Fruit fly (Drosophila melanogaster) whole organism, prepupa: ENCODE results near the gene Ask1.
A peak's percentile ranks its signal among the peaks of the same experiment; 100 is the strongest.

Experiments
- CG10631 ChIP-seq: fragments of 200-800 bp; sonication (Bioruptor generic); optimal IDR thresholded peaks from 2 replicates; lab custom pipeline; 2016; ENCODE audit warnings: missing biosample characterization, missing genetic modification characterization
- CG11762 ChIP-seq: fragments of 200-800 bp; sonication (Bioruptor generic); optimal IDR thresholded peaks from 3 replicates; lab custom pipeline; 2016; ENCODE audit warnings: missing biosample characterization, missing genetic modification characterization; ENCODE audit not compliant: insufficient read depth
- CG15336 ChIP-seq: fragments of 200-800 bp; sonication (Bioruptor generic); IDR thresholded peaks from 2 replicates; pipeline ENCODE4 v1.3.6; 2022; ENCODE audit warnings: missing biosample characterization, missing genetic modification characterization
- CG31627 ChIP-seq: fragments of 200-800 bp; sonication (Bioruptor generic); optimal IDR thresholded peaks from 3 replicates; lab custom pipeline; 2016; ENCODE audit warnings: missing biosample characterization, missing genetic modification characterization
- CG32006 ChIP-seq: fragments of 200-800 bp; sonication (Bioruptor generic); optimal IDR thresholded peaks from 3 replicates; lab custom pipeline; 2017; ENCODE audit warnings: missing biosample characterization, mild to moderate bottlenecking, missing genetic modification characterization
- CG34406 ChIP-seq: fragments of 200-800 bp; sonication (Bioruptor generic); optimal IDR thresholded peaks from 3 replicates; lab custom pipeline; 2016; ENCODE audit warnings: missing biosample characterization, missing genetic modification characterization
- CG6163 ChIP-seq: fragments of 200-800 bp; sonication (Bioruptor generic); IDR thresholded peaks from 3 replicates; pipeline ENCODE4 v1.3.6; 2022; ENCODE audit warnings: missing biosample characterization, missing genetic modification characterization
- CG6276 ChIP-seq: fragments of 200-800 bp; sonication (Bioruptor generic); optimal IDR thresholded peaks from 2 replicates; lab custom pipeline; 2017; ENCODE audit warnings: missing biosample characterization, mild to moderate bottlenecking, missing genetic modification characterization
- CG6808 ChIP-seq: fragments of 200-800 bp; sonication (Bioruptor generic); optimal IDR thresholded peaks from 3 replicates; lab custom pipeline; 2017; ENCODE audit warnings: missing biosample characterization, missing genetic modification characterization, mild to moderate bottlenecking, moderate library complexity, missing genetic modification reagents
- CG6854 ChIP-seq: fragments of 200-800 bp; sonication (Bioruptor generic); optimal IDR thresholded peaks from 2 replicates; lab custom pipeline; 2017; ENCODE audit warnings: missing biosample characterization, mild to moderate bottlenecking, missing genetic modification characterization
- CG7368 ChIP-seq: fragments of 200-800 bp; sonication (Bioruptor generic); optimal IDR thresholded peaks from 3 replicates; lab custom pipeline; 2016; ENCODE audit warnings: missing biosample characterization, missing genetic modification characterization
- CG8119 ChIP-seq: fragments of 200-800 bp; sonication (Bioruptor generic); IDR thresholded peaks from 3 replicates; pipeline ENCODE4 v1.3.6; 2022; ENCODE audit warnings: missing biosample characterization, missing genetic modification characterization
- CG8319 ChIP-seq: fragments of 200-800 bp; sonication (Bioruptor generic); optimal IDR thresholded peaks from 3 replicates; lab custom pipeline; 2016; ENCODE audit warnings: missing biosample characterization, missing genetic modification characterization
- CG8632 ChIP-seq: fragments of 200-800 bp; sonication (Bioruptor generic); optimal IDR thresholded peaks from 3 replicates; lab custom pipeline; 2016; ENCODE audit warnings: missing biosample characterization, missing genetic modification characterization
- CG9139 ChIP-seq: fragments of 200-800 bp; sonication (Bioruptor generic); optimal IDR thresholded peaks from 3 replicates; lab custom pipeline; 2017; ENCODE audit warnings: missing biosample characterization, mild to moderate bottlenecking, missing genetic modification characterization
- Eip78C ChIP-seq: fragments of 200-800 bp; sonication (Bioruptor generic); peaks from one replicate; lab custom pipeline; 2016; ENCODE audit warnings: missing biosample characterization, missing genetic modification characterization
- Eip93F ChIP-seq: fragments of 200-800 bp; sonication (Bioruptor generic); optimal IDR thresholded peaks from 2 replicates; lab custom pipeline; 2016; ENCODE audit warnings: missing biosample characterization, mild to moderate bottlenecking, missing genetic modification characterization
- Ets96B ChIP-seq: fragments of 200-800 bp; optimal IDR thresholded peaks from 2 replicates; lab custom pipeline; 2019; ENCODE audit warnings: missing biosample characterization, mild to moderate bottlenecking, missing genetic modification characterization, moderate library complexity
- Gug ChIP-seq: fragments of 200-800 bp; sonication (Bioruptor generic); IDR thresholded peaks from 2 replicates; pipeline ENCODE4 v1.3.6; 2022; ENCODE audit warnings: missing biosample characterization, missing genetic modification characterization
- Hr38 ChIP-seq: sonication (Bioruptor generic); optimal IDR thresholded peaks from 2 replicates; lab custom pipeline; 2016; ENCODE audit warnings: missing biosample characterization, missing genetic modification characterization
- Hr4 ChIP-seq: fragments of 200-800 bp; sonication (Bioruptor generic); optimal IDR thresholded peaks from 3 replicates; lab custom pipeline; 2016; ENCODE audit warnings: missing biosample characterization, missing genetic modification characterization
- Lpt ChIP-seq: fragments of 200-800 bp; sonication (Bioruptor generic); optimal IDR thresholded peaks from 3 replicates; lab custom pipeline; 2016; ENCODE audit warnings: missing biosample characterization, missing genetic modification characterization
- Met ChIP-seq: fragments of 200-800 bp; sonication (Bioruptor generic); optimal IDR thresholded peaks from 3 replicates; lab custom pipeline; 2016; ENCODE audit warnings: missing biosample characterization, missing genetic modification characterization
- OdsH ChIP-seq: fragments of 200-800 bp; sonication (Bioruptor generic); optimal IDR thresholded peaks from 3 replicates; lab custom pipeline; 2016; ENCODE audit warnings: missing biosample characterization, missing genetic modification characterization
- Smox ChIP-seq: fragments of 200-800 bp; sonication (Bioruptor generic); optimal IDR thresholded peaks from 3 replicates; lab custom pipeline; 2016; ENCODE audit warnings: missing biosample characterization, missing genetic modification characterization
- Sox102F ChIP-seq: fragments of 200-800 bp; sonication (Bioruptor generic); optimal IDR thresholded peaks from 2 replicates; lab custom pipeline; 2016; ENCODE audit warnings: missing biosample characterization, mild to moderate bottlenecking, missing genetic modification characterization
- Sox15 ChIP-seq: fragments of 200-800 bp; sonication (Bioruptor generic); optimal IDR thresholded peaks from 3 replicates; lab custom pipeline; 2016; ENCODE audit warnings: missing biosample characterization, missing genetic modification characterization
- achi ChIP-seq: fragments of 200-800 bp; sonication (Bioruptor generic); optimal IDR thresholded peaks from 3 replicates; lab custom pipeline; 2016; ENCODE audit warnings: missing biosample characterization, missing genetic modification characterization
- cyc ChIP-seq: fragments of 200-800 bp; sonication (Bioruptor generic); optimal IDR thresholded peaks from 3 replicates; lab custom pipeline; 2016; ENCODE audit warnings: missing biosample characterization, missing genetic modification characterization
- dac ChIP-seq: fragments of 200-800 bp; sonication (Bioruptor generic); optimal IDR thresholded peaks from 2 replicates; lab custom pipeline; 2017; ENCODE audit warnings: missing biosample characterization, mild to moderate bottlenecking, missing genetic modification characterization
- dsx ChIP-seq: fragments of 200-800 bp; optimal IDR thresholded peaks from 3 replicates; lab custom pipeline; 2019; ENCODE audit warnings: missing biosample characterization, mild to moderate bottlenecking, missing genetic modification characterization, moderate library complexity; ENCODE audit not compliant: poor library complexity, severe bottlenecking
- eg ChIP-seq: fragments of 200-800 bp; sonication (Bioruptor generic); IDR thresholded peaks from 3 replicates; pipeline ENCODE4 v1.3.6; 2022; ENCODE audit warnings: missing biosample characterization, missing genetic modification characterization
- fd59A ChIP-seq: fragments of 200-800 bp; sonication (Bioruptor generic); optimal IDR thresholded peaks from 2 replicates; lab custom pipeline; 2017; ENCODE audit warnings: missing biosample characterization, mild to moderate bottlenecking, missing genetic modification characterization, missing genetic modification reagents
- fkh ChIP-seq: fragments of 200-800 bp; sonication (Bioruptor generic); optimal IDR thresholded peaks from 3 replicates; lab custom pipeline; 2017; ENCODE audit warnings: missing biosample characterization, mild to moderate bottlenecking, missing genetic modification characterization, moderate library complexity
- lz ChIP-seq: fragments of 200-800 bp; sonication (Bioruptor generic); optimal IDR thresholded peaks from 3 replicates; lab custom pipeline; 2016; ENCODE audit warnings: missing biosample characterization, missing genetic modification characterization
- net ChIP-seq: fragments of 200-800 bp; sonication (Bioruptor generic); optimal IDR thresholded peaks from 3 replicates; lab custom pipeline; 2016; ENCODE audit warnings: missing biosample characterization, missing genetic modification characterization
- salr ChIP-seq, 2 experiments: fragments of 200-800 bp; sonication (Bioruptor generic); optimal IDR thresholded peaks; 3 replicates each; lab custom pipeline; 2016 to 2018; ENCODE audit warnings: missing biosample characterization in 2 of 2, missing genetic modification characterization in 2 of 2, mild to moderate bottlenecking in 1 of 2
- spab ChIP-seq: fragments of 200-800 bp; sonication (Bioruptor generic); optimal IDR thresholded peaks from 2 replicates; lab custom pipeline; 2017; ENCODE audit warnings: missing biosample characterization, mild to moderate bottlenecking, missing genetic modification characterization, missing genetic modification reagents
- ss ChIP-seq, 2 experiments: fragments of 200-800 bp; sonication (Bioruptor generic); optimal IDR thresholded peaks; 2 replicates in 1 of 2; 3 replicates in 1 of 2; lab custom pipeline; 2017 to 2018; ENCODE audit warnings: mild to moderate bottlenecking in 2 of 2, missing biosample characterization in 2 of 2, missing genetic modification characterization in 2 of 2, moderate library complexity in 1 of 2
- svp ChIP-seq: fragments of 200-800 bp; sonication (Bioruptor generic); peaks from one replicate; lab custom pipeline; 2016; ENCODE audit warnings: missing biosample characterization, missing genetic modification characterization

Gene Ask1

DNA sequence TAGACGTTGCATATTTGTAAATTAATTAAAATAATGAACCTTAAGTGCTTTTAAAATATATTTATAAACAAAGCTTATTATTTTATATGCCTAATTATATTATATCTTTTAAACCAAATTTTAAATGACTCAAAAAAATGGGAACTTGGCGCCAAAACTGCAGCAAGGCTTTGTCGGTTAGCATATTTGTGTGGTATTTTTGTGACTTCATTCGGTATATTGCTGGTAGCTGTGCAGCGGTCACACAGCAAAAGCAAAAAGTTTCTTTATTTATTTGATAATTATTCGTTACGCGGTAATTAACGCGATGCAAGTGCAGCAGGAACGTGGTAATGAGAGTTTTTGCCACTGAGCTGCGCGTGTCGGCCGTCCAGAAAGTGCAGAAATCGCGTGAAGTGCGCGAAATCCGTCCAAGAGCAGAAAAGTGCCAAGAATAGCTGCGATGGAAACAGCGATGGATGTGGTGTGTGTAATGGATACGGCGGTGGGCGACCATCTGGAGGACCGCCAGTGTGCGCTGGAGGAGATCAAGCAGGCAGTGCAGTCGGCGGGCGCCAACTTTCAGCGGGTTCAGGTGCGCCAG is at the start of gene Ask1:
Gene Ask1 (plus strand): TSS at position 250 of the 583 bp plus-strand sequence.
- TF ChIP-seq fkh (GFP tag; lab: Kevin White, UChicago) = peak; percentile 20
- TF ChIP-seq CG6854 = peak; percentile 16
- no peak for TF ChIP-seq salr (GFP tag; optimal IDR thresholded peaks at IDR 0.05; lab: Kevin White, UChicago)

DNA sequence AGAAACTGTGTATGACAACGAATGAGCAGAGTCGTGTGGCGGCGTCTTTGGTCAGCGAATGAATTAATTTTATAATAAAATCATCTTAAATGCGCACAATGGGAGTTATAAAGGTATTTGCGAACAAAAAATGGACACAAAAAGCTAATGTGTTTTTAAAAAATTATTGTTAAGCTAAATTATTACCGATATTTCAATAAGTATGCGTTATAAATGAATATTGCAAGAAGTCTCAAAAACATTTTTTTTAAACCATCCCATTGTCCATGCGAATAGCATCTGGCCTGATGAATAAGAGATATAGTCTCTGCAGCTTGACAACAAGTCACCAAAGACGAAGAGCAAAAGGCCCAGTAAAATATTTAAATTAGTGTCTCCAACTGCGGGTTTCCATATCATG is 48.5 kb upstream of the Ask1 start:
- TF ChIP-seq CG34406 (peak; percentile 8), svp (GFP tag; lab: Kevin White, UChicago) (peak; percentile 49), Gug (GFP tag; lab: Robert Waterston, UW) (no peak), Eip78C (GFP tag; lab: Kevin White, UChicago) (peak; percentile 25)

DNA sequence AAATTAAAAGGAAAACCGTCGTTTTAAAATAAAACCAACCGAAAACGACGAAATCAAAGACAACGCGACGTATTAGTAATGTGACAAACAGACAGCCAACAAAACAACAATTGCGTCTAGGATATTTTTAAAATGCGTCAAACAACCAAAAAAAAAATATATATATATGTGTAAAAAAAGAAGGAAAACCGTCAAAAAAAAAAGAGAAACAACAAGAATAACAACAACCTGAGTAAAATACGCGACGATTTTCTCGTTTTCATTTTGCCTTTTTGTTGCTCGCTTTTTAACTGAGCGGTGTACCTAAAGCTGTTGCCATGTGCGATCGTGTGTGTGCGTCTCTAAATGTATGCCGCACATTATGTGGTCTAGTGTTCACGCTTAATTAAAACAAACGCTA is 46.0 kb upstream of the Ask1 start:
- TF ChIP-seq CG10631 (GFP tag; lab: Kevin White, UChicago) (no peak), CG8632 (GFP tag; lab: Kevin White, UChicago) (no peak), Gug (GFP tag; lab: Robert Waterston, UW) (no peak), Eip78C (GFP tag; lab: Kevin White, UChicago) (no peak), fkh (GFP tag; lab: Kevin White, UChicago) (no peak), Hr4 (GFP tag; lab: Kevin White, UChicago) (peak; percentile 7), Hr38 (GFP tag; lab: Kevin White, UChicago) (no peak), net (no peak), ss (GFP tag; optimal IDR thresholded peaks at IDR 0.05; lab: Kevin White, UChicago) (no peak), CG8319 (GFP tag; lab: Kevin White, UChicago) (no peak), CG6163 (0 out of 3 replicates have a peak, but pooled peaks have one; percentile 24), Ets96B (tag; lab: Kevin White, UChicago) (no peak), CG6808 (GFP tag; lab: Kevin White, UChicago) (no peak), CG7368 (no peak), achi (GFP tag; lab: Kevin White, UChicago) (no peak), Lpt (GFP tag; lab: Kevin White, UChicago) (peak; percentile 21), CG15336 (GFP tag; lab: Robert Waterston, UW) (peak; percentile 71), Sox15 (GFP tag; lab: Kevin White, UChicago) (no peak), Sox102F (no peak), CG32006 (GFP tag; lab: Kevin White, UChicago) (no peak), cyc (GFP tag; lab: Kevin White, UChicago) (no peak), dsx (GFP tag; lab: Kevin White, UChicago) (no peak), fd59A (no peak), CG8119 (GFP tag; lab: Robert Waterston, UW) (peak; percentile 61), Smox (GFP tag; lab: Kevin White, UChicago) (no peak), spab (GFP tag; lab: Kevin White, UChicago) (no peak), CG9139 (GFP tag; lab: Kevin White, UChicago) (no peak), eg (GFP tag; lab: Robert Waterston, UW) (peak; percentile 86), salr (GFP tag; optimal IDR thresholded peaks at IDR 0.05; lab: Kevin White, UChicago) (no peak), CG6276 (GFP tag; lab: Kevin White, UChicago) (peak; percentile 82), Met (no peak), Eip93F (no peak), CG31627 (GFP tag; lab: Kevin White, UChicago) (no peak), lz (GFP tag; lab: Kevin White, UChicago) (no peak), OdsH (GFP tag; lab: Kevin White, UChicago) (no peak), CG11762 (GFP tag; lab: Kevin White, UChicago) (no peak), dac (GFP tag; lab: Kevin White, UChicago) (no peak)
